Worm (Caenorhabditis elegans) whole organism, L1 larva: ENCODE measurements around the gene F08G5.3.

ENCODE experiments used
- F16B12.6 ChIP-seq: fragments of 150-350 bp; optimal IDR thresholded peaks from 2 replicates; lab custom pipeline; 2014; ENCODE audit warnings: missing biosample characterization, missing genetic modification characterization
- blmp-1 ChIP-seq: fragments of 150-350 bp; optimal IDR thresholded peaks from 2 replicates; lab custom pipeline; 2014; ENCODE audit warnings: missing biosample characterization, missing genetic modification characterization
- ceh-63 ChIP-seq: fragments of 200-800 bp; sonication (Bioruptor generic); optimal IDR thresholded peaks from 2 replicates; lab custom pipeline; 2018; ENCODE audit warnings: mild to moderate bottlenecking, missing genetic modification characterization, missing compliant biosample characterization
- ceh-82 ChIP-seq, 3 experiments: fragments of 150-350 bp in 1 of 3; sonication (generic microtip) in 2 of 3; optimal IDR thresholded peaks; 2 replicates each; lab custom pipeline; 2014 to 2017; ENCODE audit warnings: missing biosample characterization in 3 of 3, missing genetic modification characterization in 3 of 3
- ceh-90 ChIP-seq: sonication (generic microtip); optimal IDR thresholded peaks from 2 replicates; lab custom pipeline; 2016; ENCODE audit warnings: missing genetic modification characterization, missing compliant biosample characterization
- dpl-1 ChIP-seq, 3 experiments: fragments of 150-350 bp in 2 of 3; sonication (generic microtip) in 1 of 3; optimal IDR thresholded peaks; 2 replicates each; lab custom pipeline; 2014 to 2017; ENCODE audit warnings: missing biosample characterization in 3 of 3, missing genetic modification characterization in 3 of 3, missing genetic modification reagents in 3 of 3
- dsc-1 ChIP-seq: sonication (generic microtip); optimal IDR thresholded peaks from 2 replicates; lab custom pipeline; 2016; ENCODE audit warnings: mild to moderate bottlenecking, missing genetic modification characterization, missing compliant biosample characterization
- efl-1 ChIP-seq, 4 experiments: fragments of 150-350 bp; optimal IDR thresholded peaks in 3 of 4; peaks in 1 of 4; 1 replicate in 1 of 4; 2 replicates in 3 of 4; lab custom pipeline; 2014; ENCODE audit warnings: missing biosample characterization in 2 of 4, missing genetic modification characterization in 2 of 4, missing genetic modification reagents in 2 of 4
- elt-2 ChIP-seq: sonication (generic microtip); optimal IDR thresholded peaks from 2 replicates; lab custom pipeline; 2016; ENCODE audit warnings: missing genetic modification characterization, mild to moderate bottlenecking, inconsistent platforms, missing compliant biosample characterization, missing genetic modification reagents
- ets-5 ChIP-seq: fragments of 200-800 bp; sonication (Bioruptor generic); IDR thresholded peaks from 2 replicates; pipeline ENCODE4 v1.3.6; 2022; ENCODE audit warnings: missing genetic modification characterization, missing compliant biosample characterization
- fkh-10 ChIP-seq: sonication (generic microtip); optimal IDR thresholded peaks from 2 replicates; lab custom pipeline; 2017; ENCODE audit warnings: missing biosample characterization, missing genetic modification reagents, missing genetic modification characterization
- grh-1 ChIP-seq: fragments of 200-800 bp; sonication (Bioruptor generic); IDR thresholded peaks from 2 replicates; pipeline ENCODE4 v1.3.6; 2022; ENCODE audit warnings: missing genetic modification reagents, missing genetic modification characterization, missing compliant biosample characterization
- hpl-2 ChIP-seq: fragments of 150-350 bp; optimal IDR thresholded peaks from 2 replicates; lab custom pipeline; 2014; ENCODE audit warnings: missing biosample characterization, missing genetic modification reagents, missing genetic modification characterization
- jun-1 ChIP-seq: fragments of 150-350 bp; optimal IDR thresholded peaks from 2 replicates; lab custom pipeline; 2014; ENCODE audit warnings: missing biosample characterization, missing genetic modification reagents, missing genetic modification characterization
- lin-14 ChIP-seq: fragments of 200-800 bp; sonication (Bioruptor generic); optimal IDR thresholded peaks from 2 replicates; lab custom pipeline; 2018; ENCODE audit warnings: mild to moderate bottlenecking, missing genetic modification characterization, moderate library complexity, missing compliant biosample characterization
- lin-35 ChIP-seq, 2 experiments: fragments of 150-350 bp; optimal IDR thresholded peaks; 2 replicates each; lab custom pipeline; 2014; ENCODE audit warnings: missing biosample characterization in 2 of 2, missing genetic modification characterization in 2 of 2, missing genetic modification reagents in 2 of 2
- lir-3 ChIP-seq: sonication (generic microtip); optimal IDR thresholded peaks from 2 replicates; lab custom pipeline; 2016; ENCODE audit warnings: mild to moderate bottlenecking, missing genetic modification characterization, moderate library complexity, missing compliant biosample characterization; ENCODE audit not compliant: poor library complexity
- mef-2 ChIP-seq: fragments of 150-350 bp; optimal IDR thresholded peaks from 2 replicates; lab custom pipeline; 2014; ENCODE audit warnings: missing biosample characterization, missing genetic modification characterization
- mep-1 ChIP-seq: fragments of 150-350 bp; optimal IDR thresholded peaks from 2 replicates; lab custom pipeline; 2014; ENCODE audit warnings: missing biosample characterization, missing genetic modification characterization
- nhr-12 ChIP-seq: sonication (generic microtip); optimal IDR thresholded peaks from 2 replicates; lab custom pipeline; 2017; ENCODE audit warnings: missing biosample characterization, missing genetic modification characterization
- nhr-71 ChIP-seq: sonication (generic microtip); optimal IDR thresholded peaks from 2 replicates; lab custom pipeline; 2016; ENCODE audit warnings: mild to moderate bottlenecking, missing genetic modification characterization, moderate library complexity, missing compliant biosample characterization
- nhr-84 ChIP-seq: sonication (generic microtip); optimal IDR thresholded peaks from 2 replicates; lab custom pipeline; 2017; ENCODE audit warnings: missing biosample characterization, missing genetic modification characterization
- nhr-85 ChIP-seq: sonication (generic microtip); peaks from one replicate; lab custom pipeline; 2016; ENCODE audit warnings: missing genetic modification characterization, inconsistent platforms, missing compliant biosample characterization
- pax-3 ChIP-seq: fragments of 200-800 bp; sonication (Bioruptor generic); optimal IDR thresholded peaks from 2 replicates; lab custom pipeline; 2018; ENCODE audit warnings: mild to moderate bottlenecking, missing genetic modification characterization, moderate library complexity, missing compliant biosample characterization
- pqm-1 ChIP-seq: sonication (generic microtip); optimal IDR thresholded peaks from 3 replicates; lab custom pipeline; 2017; ENCODE audit warnings: missing biosample characterization, missing genetic modification characterization
- snu-23 ChIP-seq: sonication (generic microtip); optimal IDR thresholded peaks from 2 replicates; lab custom pipeline; 2016; ENCODE audit warnings: missing genetic modification characterization, missing compliant biosample characterization
- sox-4 ChIP-seq: sonication (generic microtip); optimal IDR thresholded peaks from 2 replicates; lab custom pipeline; 2016; ENCODE audit warnings: missing genetic modification characterization, missing compliant biosample characterization
- unc-86 ChIP-seq: sonication (generic microtip); optimal IDR thresholded peaks from 2 replicates; lab custom pipeline; 2016; ENCODE audit warnings: missing genetic modification characterization, missing compliant biosample characterization

Gene F08G5.3

ce11 chrIV:12371879-12372278 is 45.5 kb downstream of the F08G5.3 start, which contains the start of gene wdr-46 (continued):
- no peak for TF ChIP-seq nhr-84 (tag; lab: Kevin White, UChicago)
- no peak for TF ChIP-seq ceh-63 (GFP tag; lab: Kevin White, UChicago)
- peak; percentile 54 for TF ChIP-seq lir-3 (tag; lab: Kevin White, UChicago)
- TF ChIP-seq snu-23 (GFP tag; lab: Kevin White, UChicago), result peak; percentile 91
- TF ChIP-seq nhr-12 (tag; lab: Kevin White, UChicago), result no peak
- peak; percentile 48 for TF ChIP-seq fkh-10 (GFP tag; lab: Kevin White, UChicago)

DNA sequence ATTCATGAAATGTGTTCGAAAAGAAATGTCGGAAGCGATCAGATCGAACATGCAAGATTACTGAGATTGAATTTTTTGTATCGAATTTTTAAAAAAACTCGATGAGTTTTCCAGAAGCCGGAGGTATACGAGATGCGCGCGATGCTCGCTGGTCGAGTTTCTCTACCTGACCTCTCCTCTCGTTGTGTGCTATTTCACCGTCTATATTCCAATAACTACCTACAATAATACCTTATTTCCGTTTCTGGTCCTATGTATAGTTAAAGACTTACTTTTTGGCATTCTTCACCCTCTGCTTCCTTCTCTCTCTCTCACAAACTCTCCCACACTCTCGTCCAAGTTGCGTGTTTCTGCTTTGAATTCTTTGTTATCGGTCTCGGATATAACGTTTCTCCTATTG is 46.0 kb downstream of the F08G5.3 start:
- no peak for TF ChIP-seq elt-2 (tag; lab: Kevin White, UChicago)
- TF ChIP-seq hpl-2 (GFP tag; lab: Kevin White, UChicago), result no peak
- TF ChIP-seq sox-4 (tag; lab: Kevin White, UChicago), result no peak
- TF ChIP-seq pqm-1 (tag; lab: Kevin White, UChicago), result no peak
- TF ChIP-seq dsc-1 (tag; lab: Kevin White, UChicago), result no peak
- no peak for TF ChIP-seq nhr-85 (tag; lab: Kevin White, UChicago)
- no peak for TF ChIP-seq ceh-82 (tag; optimal IDR thresholded peaks at IDR 0.05; lab: Kevin White, UChicago)
- TF ChIP-seq unc-86, result no peak
- no peak for TF ChIP-seq jun-1 (tag; lab: Kevin White, UChicago)
- no peak for TF ChIP-seq mep-1 (tag; lab: Kevin White, UChicago)
- no peak for TF ChIP-seq mef-2 (tag; lab: Kevin White, UChicago)
- TF ChIP-seq dpl-1 (GFP tag; optimal IDR thresholded peaks at IDR 0.05; lab: Kevin White, UChicago), result no peak
- no peak for TF ChIP-seq lin-35 (GFP tag; optimal IDR thresholded peaks at IDR 0.05; lab: Kevin White, UChicago)
- TF ChIP-seq F16B12.6 (tag; lab: Kevin White, UChicago), result no peak
- no peak for TF ChIP-seq pax-3 (tag; lab: Kevin White, UChicago)
- no peak for TF ChIP-seq lin-14 (GFP tag; lab: Kevin White, UChicago)

DNA sequence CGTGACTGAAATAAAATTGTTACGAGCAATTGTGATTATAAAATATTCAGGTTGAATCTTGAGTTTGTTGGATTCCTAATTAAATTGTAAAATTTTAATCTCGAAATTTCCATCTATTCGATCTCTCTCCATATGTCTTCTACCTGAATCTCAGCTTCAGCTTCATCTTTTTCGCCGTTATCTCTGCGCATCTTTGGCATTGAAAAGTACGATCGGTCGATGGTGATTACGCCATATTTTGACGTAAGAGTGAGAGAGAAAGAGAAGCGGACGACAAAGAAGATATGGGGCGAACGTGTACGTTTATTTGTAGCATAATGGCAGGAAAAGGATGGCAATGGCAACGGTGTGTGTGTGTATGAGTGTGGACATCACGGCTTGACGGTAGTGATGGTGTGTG is 50.8 kb downstream of the F08G5.3 start:
- TF ChIP-seq blmp-1 (peak; percentile 11), ceh-90 (no peak)

ce11 chrIV:12364964-12365363 is 52.4 kb downstream of the F08G5.3 start:
- no peak for TF ChIP-seq dpl-1 (GFP tag; optimal IDR thresholded peaks at IDR 0.05; lab: Kevin White, UChicago)
- TF ChIP-seq nhr-71 (tag; lab: Kevin White, UChicago), result no peak
- TF ChIP-seq efl-1 (optimal IDR thresholded peaks at IDR 0.05; lab: Kevin White, UChicago), result no peak
- TF ChIP-seq efl-1 (GFP tag; optimal IDR thresholded peaks at IDR 0.05 in 1 of 2; lab: Kevin White, UChicago), result peak in 1 of 2 experiments; percentile 90
- no peak for TF ChIP-seq nhr-12 (tag; lab: Kevin White, UChicago)
- no peak for TF ChIP-seq ets-5
- peak; percentile 15 for TF ChIP-seq lin-14 (GFP tag; lab: Kevin White, UChicago)
- TF ChIP-seq grh-1 (GFP tag; lab: Robert Waterston, UW), result no peak
